Worm (Caenorhabditis elegans) whole organism, midembryonic: Measurements from ENCODE around the gene B0432.11.

Source experiments
- flt-1 ChIP-seq: fragments of 200-800 bp; sonication (Bioruptor generic); IDR thresholded peaks from 2 replicates; pipeline ENCODE4 v1.3.6; 2022; ENCODE audit warnings: missing genetic modification characterization, missing compliant biosample characterization
- klf-2 ChIP-seq: fragments of 200-800 bp; sonication (Bioruptor generic); conservative IDR thresholded peaks from 2 replicates; pipeline ENCODE4 v1.3.6; 2022; ENCODE audit warnings: missing genetic modification reagents, missing genetic modification characterization, missing compliant biosample characterization
- ref-1 ChIP-seq: fragments of 200-800 bp; sonication (Bioruptor generic); conservative IDR thresholded peaks from 2 replicates; pipeline ENCODE4 v1.3.6; 2022; ENCODE audit warnings: missing genetic modification reagents, missing genetic modification characterization, missing compliant biosample characterization

DNA sequence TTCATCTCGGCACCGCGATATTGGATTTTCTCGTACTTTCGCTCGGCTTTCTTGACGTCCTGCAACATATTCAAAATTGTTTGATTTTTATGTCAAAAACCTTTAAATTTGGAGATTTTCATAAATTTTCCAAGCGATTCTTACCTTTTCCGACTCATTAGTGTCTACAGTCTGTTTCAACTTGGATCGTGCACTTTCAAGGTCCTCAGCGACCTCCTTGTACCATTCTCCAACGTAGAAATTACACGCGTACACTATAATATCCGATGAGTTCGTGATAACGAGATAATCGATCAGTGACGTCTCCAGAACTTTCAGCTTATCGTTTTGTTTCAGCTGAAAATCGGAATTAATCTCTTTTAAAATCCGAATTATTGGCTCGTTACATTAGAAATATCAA, 46.8 kb downstream of the B0432.11 start:
- TF ChIP-seq flt-1 (GFP tag; lab: Robert Waterston, UW) = no peak
- TF ChIP-seq ref-1 = no peak
- no peak for TF ChIP-seq klf-2 (GFP tag; lab: Robert Waterston, UW)
